Worm (Caenorhabditis elegans): Measurements from ENCODE around the gene F21D5.4.

F21D5.4 gene

ce11 chrIV:8743654-8744332 is 5.9 kb downstream of the F21D5.4 start, which contains the start of gene F21D5.7 (continued):
- peak; percentile 24 for TF ChIP-seq unc-62 (GFP tag; optimal IDR thresholded peaks at IDR 0.05)
- peak; percentile 43 for TF ChIP-seq ceh-27 (GFP tag; optimal IDR thresholded peaks at IDR 0.05)
- no peak for TF ChIP-seq hrde-1 (tag; optimal IDR thresholded peaks at IDR 0.05; ENCODE audit: borderline replicate concordance)
- TF ChIP-seq F57A8.1 (GFP tag; optimal IDR thresholded peaks at IDR 0.05), result no peak
- no peak for TF ChIP-seq attf-6 (GFP tag; IDR thresholded peaks at IDR 0.05)
- TF ChIP-seq F23B12.7 (tag; optimal IDR thresholded peaks at IDR 0.05; ENCODE audit: insufficient read depth), result peak; percentile 63
- TF ChIP-seq zim-3 (tag; optimal IDR thresholded peaks at IDR 0.05), result no peak
- peak; percentile 79 for TF ChIP-seq nfyb-1 (GFP tag; IDR thresholded peaks at IDR 0.05)
- peak; percentile 34 for TF ChIP-seq snpc-1.3 (tag; optimal IDR thresholded peaks at IDR 0.05; ENCODE audit: insufficient read depth)
- no peak for TF ChIP-seq aptf-2 (GFP tag; conservative IDR thresholded peaks at IDR 0.05)
- no peak for TF ChIP-seq F49E8.2 (tag; optimal IDR thresholded peaks at IDR 0.05; ENCODE audit: insufficient read depth)
- peak; percentile 71; the same call in 1 of the 2 replicates for TF ChIP-seq B0336.3 (GFP tag; IDR thresholded peaks at IDR 0.05)
- TF ChIP-seq ztf-26 (tag; optimal IDR thresholded peaks at IDR 0.05), result no peak
- no peak for TF ChIP-seq egl-18 (GFP tag; IDR thresholded peaks at IDR 0.05)
- TF ChIP-seq attf-3 (GFP tag; conservative IDR thresholded peaks at IDR 0.05), result 0 out of 2 replicates have a peak, but pooled peaks have one; percentile 41
- TF ChIP-seq rpc-1 (optimal IDR thresholded peaks at IDR 0.05), result no peak
- no peak for TF ChIP-seq rpc-1 (tag; optimal IDR thresholded peaks at IDR 0.05)
- no peak for TF ChIP-seq T07F8.4 (tag; optimal IDR thresholded peaks at IDR 0.05)
- no peak for TF ChIP-seq nhr-90 (tag; optimal IDR thresholded peaks at IDR 0.05)
- TF ChIP-seq F33H1.4 (GFP tag; IDR thresholded peaks at IDR 0.05), result peak; percentile 41
- no peak for TF ChIP-seq F57C9.4 (tag; optimal IDR thresholded peaks at IDR 0.05)
- TF ChIP-seq nhr-179 (tag; optimal IDR thresholded peaks at IDR 0.05), result no peak
- no peak for TF ChIP-seq zfh-2 (GFP tag; conservative IDR thresholded peaks at IDR 0.05)
- no peak for TF ChIP-seq bed-1 (GFP tag; IDR thresholded peaks at IDR 0.05)

- TF ChIP-seq F39B2.1 (GFP tag; IDR thresholded peaks at IDR 0.05) (no peak), Y53G8AR.9 (GFP tag; conservative IDR thresholded peaks at IDR 0.05) (0 out of 2 replicates have a peak, but pooled peaks have one; percentile 14)
Observed at ce11 chrIV:8745591-8746302, 7.9 kb downstream of the F21D5.4 start, which contains the start of the genes F20C5.7 and parg-1. F20C5.7 (minus strand) TSS chrIV:8745691. parg-1 (plus strand) TSS chrIV:8746252.

ce11 chrIV:8748967-8749366 is 11.1 kb downstream of the F21D5.4 start:
- TF ChIP-seq K12H6.12 (tag; optimal IDR thresholded peaks at IDR 0.05), result no peak
- TF ChIP-seq nfyb-1 (GFP tag; IDR thresholded peaks at IDR 0.05), result 0 out of 2 replicates have a peak, but pooled peaks have one; percentile 36

- TF ChIP-seq somi-1 (GFP tag; optimal IDR thresholded peaks at IDR 0.05) (no peak), ztf-28 (GFP tag; IDR thresholded peaks at IDR 0.05) (no peak), cebp-2 (GFP tag; IDR thresholded peaks at IDR 0.05) (no peak), nfya-1 (tag; optimal IDR thresholded peaks at IDR 0.05; ENCODE audit: borderline replicate concordance, insufficient read depth) (no peak), athp-1 (tag; optimal IDR thresholded peaks at IDR 0.05) (peak; percentile 28), B0336.3 (GFP tag; IDR thresholded peaks at IDR 0.05) (peak; percentile 69), hsf-1 (GFP tag; IDR thresholded peaks at IDR 0.05) (0 out of 2 replicates have a peak, but pooled peaks have one; percentile 26), nfyb-1 (GFP tag; IDR thresholded peaks at IDR 0.05) (no peak), F23B12.7 (tag; optimal IDR thresholded peaks at IDR 0.05; ENCODE audit: insufficient read depth) (no peak), rpc-1 (optimal IDR thresholded peaks at IDR 0.05) (no peak), rpc-1 (tag; optimal IDR thresholded peaks at IDR 0.05) (no peak), snpc-1.1 (tag; optimal IDR thresholded peaks at IDR 0.05; ENCODE audit: insufficient read depth) (no peak), bed-1 (GFP tag; IDR thresholded peaks at IDR 0.05) (no peak), him-1 (tag; optimal IDR thresholded peaks at IDR 0.05) (no peak), nfya-2 (GFP tag; IDR thresholded peaks at IDR 0.05) (no peak), dpff-1 (tag; optimal IDR thresholded peaks at IDR 0.05) (no peak), rcor-1 (GFP tag; IDR thresholded peaks at IDR 0.05) (no peak), D2030.7 (GFP tag; IDR thresholded peaks at IDR 0.05) (no peak), snpc-4 (GFP tag; optimal IDR thresholded peaks at IDR 0.05) (no peak), snpc-4 (tag; optimal IDR thresholded peaks at IDR 0.05) (peak in 1 of 4 experiments; percentile 0)
Observed at ce11 chrIV:8752492-8752891, 14.6 kb downstream of the F21D5.4 start.

Data from whole organism, young adult.